Worm (Caenorhabditis elegans): ENCODE data around the gene clec-145.

- no peak for TF ChIP-seq nhr-28 (tag; optimal IDR thresholded peaks at IDR 0.05)
- TF ChIP-seq nhr-76 (tag; optimal IDR thresholded peaks at IDR 0.05): no peak
- TF ChIP-seq tbx-8 (GFP tag; optimal IDR thresholded peaks at IDR 0.05): no peak
- TF ChIP-seq nhr-12 (tag; optimal IDR thresholded peaks at IDR 0.05): no peak
- no peak for TF ChIP-seq ztf-11 (tag; optimal IDR thresholded peaks at IDR 0.05)
- no peak for TF ChIP-seq lin-32 (GFP tag; optimal IDR thresholded peaks at IDR 0.05)
Measured at ce11 chrII:13627001-13627400, 36.6 kb upstream of the clec-145 start, which contains the start of gene gst-19.

All from whole organism, mixed stage, embryonic.